Worm (Caenorhabditis elegans) whole organism, mixed stage, embryonic: ENCODE measurements around the gene F40F4.7.

Source experiments
- bed-3 ChIP-seq: fragments of 200-800 bp; sonication (Bioruptor generic); optimal IDR thresholded peaks from 3 replicates; lab custom pipeline; 2018; ENCODE audit warnings: mild to moderate bottlenecking, missing genetic modification characterization, moderate library complexity, missing compliant biosample characterization
- blmp-1 ChIP-seq: fragments of 150-350 bp; optimal IDR thresholded peaks from 2 replicates; lab custom pipeline; 2014; ENCODE audit warnings: missing biosample characterization, missing genetic modification characterization
- ceh-39 ChIP-seq: fragments of 150-350 bp; optimal IDR thresholded peaks from 2 replicates; lab custom pipeline; 2014; ENCODE audit warnings: missing biosample characterization, missing genetic modification characterization
- ceh-43 ChIP-seq: fragments of 200-800 bp; sonication (Bioruptor generic); optimal IDR thresholded peaks from 2 replicates; lab custom pipeline; 2018; ENCODE audit warnings: mild to moderate bottlenecking, missing genetic modification characterization, moderate library complexity, missing compliant biosample characterization
- ceh-83 ChIP-seq: fragments of 200-800 bp; sonication (Bioruptor generic); optimal IDR thresholded peaks from 2 replicates; lab custom pipeline; 2018; ENCODE audit warnings: mild to moderate bottlenecking, missing genetic modification characterization, missing compliant biosample characterization
- ces-1 ChIP-seq: fragments of 150-350 bp; optimal IDR thresholded peaks from 2 replicates; lab custom pipeline; 2014; ENCODE audit warnings: missing biosample characterization, missing genetic modification reagents, missing genetic modification characterization
- cnd-1 ChIP-seq: fragments of 200-800 bp; sonication (Bioruptor generic); optimal IDR thresholded peaks from 2 replicates; lab custom pipeline; 2018; ENCODE audit warnings: mild to moderate bottlenecking, missing genetic modification characterization, missing compliant biosample characterization
- drap-1 ChIP-seq: fragments of 200-800 bp; sonication (Bioruptor generic); optimal IDR thresholded peaks from 3 replicates; lab custom pipeline; 2018; ENCODE audit warnings: mild to moderate bottlenecking, missing genetic modification characterization, missing compliant biosample characterization
- elt-1 ChIP-seq: sonication (generic microtip); optimal IDR thresholded peaks from 2 replicates; lab custom pipeline; 2017; ENCODE audit warnings: missing genetic modification characterization, mild to moderate bottlenecking, missing compliant biosample characterization, antibody characterized with exemption, moderate library complexity, borderline replicate concordance; ENCODE audit not compliant: insufficient read depth
- ham-2 ChIP-seq: fragments of 200-800 bp; sonication (Bioruptor generic); optimal IDR thresholded peaks from 2 replicates; lab custom pipeline; 2018; ENCODE audit warnings: mild to moderate bottlenecking, missing genetic modification characterization, missing compliant biosample characterization
- hlh-1 ChIP-seq: fragments of 150-350 bp; optimal IDR thresholded peaks from 2 replicates; lab custom pipeline; 2014; ENCODE audit warnings: missing biosample characterization, missing genetic modification reagents, missing genetic modification characterization
- lin-13 ChIP-seq: fragments of 150-350 bp; optimal IDR thresholded peaks from 2 replicates; lab custom pipeline; 2014; ENCODE audit warnings: missing biosample characterization, missing genetic modification characterization
- lsy-2 ChIP-seq: fragments of 150-350 bp; optimal IDR thresholded peaks from 2 replicates; lab custom pipeline; 2014; ENCODE audit warnings: missing biosample characterization, missing genetic modification characterization
- mab-5 ChIP-seq: fragments of 150-350 bp; optimal IDR thresholded peaks from 2 replicates; lab custom pipeline; 2014; ENCODE audit warnings: missing biosample characterization, missing genetic modification characterization
- mls-2 ChIP-seq: sonication (generic microtip); optimal IDR thresholded peaks from 2 replicates; lab custom pipeline; 2016; ENCODE audit warnings: mild to moderate bottlenecking, missing genetic modification characterization, moderate library complexity, missing compliant biosample characterization
- nhr-2 ChIP-seq: fragments of 150-350 bp; optimal IDR thresholded peaks from 2 replicates; lab custom pipeline; 2014; ENCODE audit warnings: missing biosample characterization, missing genetic modification characterization
- nhr-237 ChIP-seq: fragments of 150-350 bp; optimal IDR thresholded peaks from 2 replicates; lab custom pipeline; 2014; ENCODE audit warnings: missing biosample characterization, missing genetic modification characterization
- pha-4 ChIP-seq: fragments of 150-350 bp; optimal IDR thresholded peaks from 2 replicates; lab custom pipeline; 2018; ENCODE audit warnings: missing biosample characterization, missing genetic modification reagents, missing genetic modification characterization
- sem-2 ChIP-seq: fragments of 200-800 bp; sonication (Bioruptor generic); optimal IDR thresholded peaks from 2 replicates; lab custom pipeline; 2018; ENCODE audit warnings: mild to moderate bottlenecking, missing genetic modification characterization, missing compliant biosample characterization
- snpc-4 ChIP-seq: fragments of 150-350 bp; optimal IDR thresholded peaks from 2 replicates; lab custom pipeline; 2014; ENCODE audit warnings: missing biosample characterization, missing genetic modification characterization
- sptf-1 ChIP-seq: sonication (generic microtip); optimal IDR thresholded peaks from 2 replicates; lab custom pipeline; 2017; ENCODE audit warnings: mild to moderate bottlenecking, missing genetic modification characterization, moderate library complexity, missing compliant biosample characterization
- tbx-8 ChIP-seq: fragments of 200-800 bp; sonication (Bioruptor generic); optimal IDR thresholded peaks from 2 replicates; lab custom pipeline; 2018; ENCODE audit warnings: mild to moderate bottlenecking, missing genetic modification characterization, moderate library complexity, missing compliant biosample characterization
- unc-39 ChIP-seq: fragments of 150-350 bp; optimal IDR thresholded peaks from 2 replicates; lab custom pipeline; 2014; ENCODE audit warnings: missing biosample characterization, missing genetic modification characterization
- unc-62 ChIP-seq: fragments of 150-350 bp; optimal IDR thresholded peaks from 2 replicates; lab custom pipeline; 2014; ENCODE audit warnings: missing biosample characterization, missing genetic modification reagents, missing genetic modification characterization
- zip-8 ChIP-seq: fragments of 150-350 bp; optimal IDR thresholded peaks from 2 replicates; lab custom pipeline; 2014; ENCODE audit warnings: missing biosample characterization, missing genetic modification characterization
- ztf-11 ChIP-seq: fragments of 150-350 bp; optimal IDR thresholded peaks from 2 replicates; lab custom pipeline; 2014; ENCODE audit warnings: missing biosample characterization, missing genetic modification characterization

The F40F4.7 gene

ce11 chrX:3226348-3227229, 19.1 kb downstream of the F40F4.7 start:
- peak; percentile 85 for TF ChIP-seq zip-8 (tag; lab: Kevin White, UChicago)
- TF ChIP-seq cnd-1 (tag; lab: Kevin White, UChicago) = peak; percentile 43
- peak; percentile 88 for TF ChIP-seq pha-4 (tag; lab: Kevin White, UChicago)
- TF ChIP-seq ztf-11 (tag; lab: Kevin White, UChicago) = no peak
- TF ChIP-seq snpc-4 (tag; lab: Kevin White, UChicago) = no peak

- TF ChIP-seq pha-4 (tag; lab: Kevin White, UChicago) (no peak), sptf-1 (peak; percentile 40), mls-2 (peak; percentile 57), elt-1 (tag; lab: Kevin White, UChicago) (peak; percentile 10), ham-2 (GFP tag; lab: Kevin White, UChicago) (no peak)
These were observed 22.6 kb downstream of the F40F4.7 start for ce11 chrX:3223135-3223534.

- no peak for TF ChIP-seq lsy-2
- no peak for TF ChIP-seq zip-8 (tag; lab: Kevin White, UChicago)
- TF ChIP-seq mab-5 (tag; lab: Kevin White, UChicago) = no peak
- no peak for TF ChIP-seq blmp-1 (tag; lab: Kevin White, UChicago)
- no peak for TF ChIP-seq drap-1 (GFP tag; lab: Kevin White, UChicago)
- no peak for TF ChIP-seq sptf-1
- TF ChIP-seq sem-2 (GFP tag; lab: Kevin White, UChicago) = no peak
- no peak for TF ChIP-seq nhr-237 (tag; lab: Kevin White, UChicago)
- TF ChIP-seq snpc-4 (tag; lab: Kevin White, UChicago) = no peak
- no peak for TF ChIP-seq lin-13 (tag; lab: Kevin White, UChicago)
These were observed 25.5 kb downstream of the F40F4.7 start, which contains the start of gene rgl-1 for ce11 chrX:3220267-3220666. rgl-1 (minus strand) TSS chrX:3220367.

- TF ChIP-seq hlh-1 (tag; lab: Kevin White, UChicago) = no peak
- TF ChIP-seq ceh-39 (tag; lab: Kevin White, UChicago) = no peak
- peak; percentile 61 for TF ChIP-seq zip-8 (tag; lab: Kevin White, UChicago)
- TF ChIP-seq, all 35 proteins: peak for 1
These were observed 27.5 kb downstream of the F40F4.7 start for ce11 chrX:3218040-3218795.

- TF ChIP-seq sptf-1 = no peak
- TF ChIP-seq pha-4 (tag; lab: Kevin White, UChicago) = no peak
- TF ChIP-seq unc-62 (GFP tag; lab: Kevin White, UChicago) = no peak
- no peak for TF ChIP-seq nhr-2
- TF ChIP-seq bed-3 (GFP tag; lab: Kevin White, UChicago) = no peak
- no peak for TF ChIP-seq ces-1 (GFP tag; lab: Kevin White, UChicago)
These were observed 29.0 kb downstream of the F40F4.7 start for ce11 chrX:3216698-3217097.

ce11 chrX:3209523-3209922, 36.2 kb downstream of the F40F4.7 start, which contains the start of gene F28B4.4:
F28B4.4 (minus strand) TSS chrX:3209623.
- TF ChIP-seq ceh-39 (tag; lab: Kevin White, UChicago) (no peak), ztf-11 (tag; lab: Kevin White, UChicago) (no peak), ham-2 (GFP tag; lab: Kevin White, UChicago) (no peak), hlh-1 (tag; lab: Kevin White, UChicago) (no peak), blmp-1 (tag; lab: Kevin White, UChicago) (no peak), unc-39 (tag; lab: Kevin White, UChicago) (no peak), zip-8 (tag; lab: Kevin White, UChicago) (no peak), lsy-2 (no peak), bed-3 (GFP tag; lab: Kevin White, UChicago) (no peak), ces-1 (GFP tag; lab: Kevin White, UChicago) (no peak)

ce11 chrX:3204778-3205177, 41.0 kb downstream of the F40F4.7 start, which contains the start of gene F28B4.1:
F28B4.1 (plus strand) TSS chrX:3205078.
- TF ChIP-seq ceh-43 (no peak), ztf-11 (tag; lab: Kevin White, UChicago) (no peak), ceh-83 (GFP tag; lab: Kevin White, UChicago) (no peak), tbx-8 (no peak), bed-3 (GFP tag; lab: Kevin White, UChicago) (no peak), blmp-1 (tag; lab: Kevin White, UChicago) (no peak), snpc-4 (tag; lab: Kevin White, UChicago) (no peak), cnd-1 (tag; lab: Kevin White, UChicago) (no peak), nhr-237 (tag; lab: Kevin White, UChicago) (no peak), mab-5 (tag; lab: Kevin White, UChicago) (no peak), hlh-1 (tag; lab: Kevin White, UChicago) (no peak)
